Worm (Caenorhabditis elegans) whole organism, late embryonic: Measurements from ENCODE around the gene T16G12.4.

ENCODE experiments used
- C08G9.2 ChIP-seq: sonication (generic microtip); optimal IDR thresholded peaks from 2 replicates; lab custom pipeline; 2016; ENCODE audit warnings: mild to moderate bottlenecking, missing genetic modification characterization, moderate library complexity, missing compliant biosample characterization
- C38D4.7 ChIP-seq: fragments of 200-800 bp; sonication (Bioruptor generic); optimal IDR thresholded peaks from 2 replicates; lab custom pipeline; 2018; ENCODE audit warnings: mild to moderate bottlenecking, missing genetic modification characterization, moderate library complexity, missing compliant biosample characterization
- K02D7.2 ChIP-seq: sonication (generic microtip); optimal IDR thresholded peaks from 2 replicates; lab custom pipeline; 2017; ENCODE audit warnings: mild to moderate bottlenecking, missing genetic modification characterization, missing compliant biosample characterization
- K09A11.1 ChIP-seq: sonication (generic microtip); optimal IDR thresholded peaks from 2 replicates; lab custom pipeline; 2017; ENCODE audit warnings: antibody characterized with exemption, mild to moderate bottlenecking, missing genetic modification characterization, missing compliant biosample characterization; ENCODE audit not compliant: insufficient read depth
- T23F11.4 ChIP-seq: fragments of 200-800 bp; sonication (Bioruptor generic); optimal IDR thresholded peaks from 2 replicates; lab custom pipeline; 2018; ENCODE audit warnings: mild to moderate bottlenecking, missing genetic modification characterization, missing compliant biosample characterization
- Y22D7AL.16 ChIP-seq: sonication (generic microtip); optimal IDR thresholded peaks from 2 replicates; lab custom pipeline; 2016; ENCODE audit warnings: missing genetic modification characterization, missing compliant biosample characterization
- ahr-1 ChIP-seq: sonication (generic microtip); optimal IDR thresholded peaks from 2 replicates; lab custom pipeline; 2016; ENCODE audit warnings: missing genetic modification characterization, missing compliant biosample characterization
- ama-1 ChIP-seq: fragments of 150-350 bp; optimal IDR thresholded peaks from 2 replicates; lab custom pipeline; 2014
- ceh-14 ChIP-seq: sonication (generic microtip); optimal IDR thresholded peaks from 2 replicates; lab custom pipeline; 2016; ENCODE audit warnings: missing genotype, missing genetic modification characterization, missing compliant biosample characterization
- ceh-18 ChIP-seq: sonication (generic microtip); optimal IDR thresholded peaks from 2 replicates; lab custom pipeline; 2016; ENCODE audit warnings: missing genetic modification characterization, missing compliant biosample characterization
- ceh-19 ChIP-seq: fragments of 200-800 bp; sonication (Bioruptor generic); optimal IDR thresholded peaks from 2 replicates; lab custom pipeline; 2018; ENCODE audit warnings: mild to moderate bottlenecking, missing genetic modification characterization, missing compliant biosample characterization
- ceh-2 ChIP-seq: sonication (generic microtip); optimal IDR thresholded peaks from 2 replicates; lab custom pipeline; 2016; ENCODE audit warnings: missing genotype, missing genetic modification characterization, missing compliant biosample characterization
- ceh-24 ChIP-seq: sonication (generic microtip); optimal IDR thresholded peaks from 2 replicates; lab custom pipeline; 2016; ENCODE audit warnings: mild to moderate bottlenecking, missing genetic modification characterization, missing compliant biosample characterization
- ceh-30 ChIP-seq: fragments of 150-350 bp; optimal IDR thresholded peaks from 2 replicates; lab custom pipeline; 2014; ENCODE audit warnings: missing biosample characterization, missing genetic modification characterization
- ceh-45 ChIP-seq: fragments of 200-800 bp; sonication (Bioruptor generic); IDR thresholded peaks from 2 replicates; pipeline ENCODE4 v1.3.6; 2022; ENCODE audit warnings: missing genetic modification reagents, missing genetic modification characterization, missing compliant biosample characterization
- ceh-48 ChIP-seq: sonication (generic microtip); optimal IDR thresholded peaks from 2 replicates; lab custom pipeline; 2016; ENCODE audit warnings: missing genetic modification characterization, inconsistent platforms, missing compliant biosample characterization
- ceh-6 ChIP-seq: fragments of 200-800 bp; sonication (Bioruptor generic); optimal IDR thresholded peaks from 2 replicates; lab custom pipeline; 2018; ENCODE audit warnings: mild to moderate bottlenecking, missing genetic modification characterization, missing compliant biosample characterization
- ceh-9 ChIP-seq: sonication (generic microtip); optimal IDR thresholded peaks from 2 replicates; lab custom pipeline; 2016; ENCODE audit warnings: mild to moderate bottlenecking, missing genetic modification characterization, inconsistent platforms, missing compliant biosample characterization
- dmd-4 ChIP-seq: sonication (generic microtip); optimal IDR thresholded peaks from 2 replicates; lab custom pipeline; 2016; ENCODE audit warnings: borderline replicate concordance, missing genetic modification characterization, missing compliant biosample characterization
- dve-1 ChIP-seq: sonication (generic microtip); optimal IDR thresholded peaks from 2 replicates; lab custom pipeline; 2017; ENCODE audit warnings: antibody characterized with exemption, mild to moderate bottlenecking, missing genetic modification characterization, missing compliant biosample characterization
- elt-2 ChIP-seq: sonication (generic microtip); optimal IDR thresholded peaks from 2 replicates; lab custom pipeline; 2016; ENCODE audit warnings: missing genetic modification reagents, missing genetic modification characterization, missing compliant biosample characterization
- elt-4 ChIP-seq: sonication (generic microtip); optimal IDR thresholded peaks from 2 replicates; lab custom pipeline; 2016; ENCODE audit warnings: missing genetic modification characterization, missing compliant biosample characterization
- eyg-1 ChIP-seq: sonication (generic microtip); optimal IDR thresholded peaks from 2 replicates; lab custom pipeline; 2016; ENCODE audit warnings: missing genotype, missing genetic modification characterization, missing compliant biosample characterization
- fax-1 ChIP-seq: sonication (generic microtip); optimal IDR thresholded peaks from 2 replicates; lab custom pipeline; 2016; ENCODE audit warnings: missing genotype, missing genetic modification characterization, missing compliant biosample characterization
- fkh-10 ChIP-seq: fragments of 150-350 bp; optimal IDR thresholded peaks from 2 replicates; lab custom pipeline; 2014; ENCODE audit warnings: missing biosample characterization, missing genetic modification reagents, missing genetic modification characterization
- fkh-6 ChIP-seq: sonication (generic microtip); optimal IDR thresholded peaks from 2 replicates; lab custom pipeline; 2016; ENCODE audit warnings: missing genetic modification characterization, missing compliant biosample characterization
- hlh-13 ChIP-seq: fragments of 200-800 bp; sonication (Bioruptor generic); optimal IDR thresholded peaks from 2 replicates; lab custom pipeline; 2018; ENCODE audit warnings: mild to moderate bottlenecking, missing genetic modification characterization, missing compliant biosample characterization
- hlh-30 ChIP-seq: sonication (generic microtip); optimal IDR thresholded peaks from 2 replicates; lab custom pipeline; 2017; ENCODE audit warnings: antibody characterized with exemption, missing genetic modification characterization, missing compliant biosample characterization; ENCODE audit not compliant: insufficient read depth
- hlh-8 ChIP-seq: sonication (generic microtip); optimal IDR thresholded peaks from 2 replicates; lab custom pipeline; 2016; ENCODE audit warnings: missing genotype, missing genetic modification characterization, missing compliant biosample characterization
- lim-6 ChIP-seq: sonication (generic microtip); optimal IDR thresholded peaks from 2 replicates; lab custom pipeline; 2016; ENCODE audit warnings: missing genetic modification characterization, missing compliant biosample characterization
- lin-11 ChIP-seq: fragments of 200-800 bp; sonication (Bioruptor generic); optimal IDR thresholded peaks from 2 replicates; lab custom pipeline; 2018; ENCODE audit warnings: mild to moderate bottlenecking, missing genetic modification characterization, missing compliant biosample characterization
- nfya-1 ChIP-seq: sonication (generic microtip); optimal IDR thresholded peaks from 2 replicates; lab custom pipeline; 2017; ENCODE audit warnings: missing genetic modification characterization, mild to moderate bottlenecking, missing compliant biosample characterization, antibody characterized with exemption, moderate library complexity
- nhr-11 ChIP-seq: fragments of 150-350 bp; optimal IDR thresholded peaks from 2 replicates; lab custom pipeline; 2014; ENCODE audit warnings: missing biosample characterization, missing genetic modification characterization
- nhr-232 ChIP-seq: sonication (generic microtip); optimal IDR thresholded peaks from 2 replicates; lab custom pipeline; 2016; ENCODE audit warnings: missing genetic modification characterization, missing compliant biosample characterization
- pag-3 ChIP-seq: sonication (generic microtip); optimal IDR thresholded peaks from 2 replicates; lab custom pipeline; 2016; ENCODE audit warnings: missing compliant biosample characterization, missing genetic modification characterization, borderline replicate concordance
- pax-1 ChIP-seq: fragments of 150-350 bp; optimal IDR thresholded peaks from 2 replicates; lab custom pipeline; 2014; ENCODE audit warnings: missing biosample characterization, missing genetic modification characterization
- pqm-1 ChIP-seq: sonication (generic microtip); optimal IDR thresholded peaks from 2 replicates; lab custom pipeline; 2016; ENCODE audit warnings: missing genetic modification characterization, missing compliant biosample characterization
- pros-1 ChIP-seq: fragments of 150-350 bp; optimal IDR thresholded peaks from 2 replicates; lab custom pipeline; 2014; ENCODE audit warnings: missing biosample characterization, missing genetic modification reagents, missing genetic modification characterization
- rnt-1 ChIP-seq: sonication (generic microtip); optimal IDR thresholded peaks from 2 replicates; lab custom pipeline; 2016; ENCODE audit warnings: missing genetic modification characterization, missing compliant biosample characterization
- syd-9 ChIP-seq: sonication (generic microtip); optimal IDR thresholded peaks from 2 replicates; lab custom pipeline; 2016; ENCODE audit warnings: mild to moderate bottlenecking, missing genetic modification characterization, moderate library complexity, missing compliant biosample characterization
- tbx-2 ChIP-seq: sonication (generic microtip); optimal IDR thresholded peaks from 2 replicates; lab custom pipeline; 2016; ENCODE audit warnings: missing genetic modification characterization, missing compliant biosample characterization
- tbx-7 ChIP-seq: sonication (generic microtip); optimal IDR thresholded peaks from 2 replicates; lab custom pipeline; 2016; ENCODE audit warnings: missing genotype, missing genetic modification characterization, missing compliant biosample characterization
- ttx-3 ChIP-seq: sonication (generic microtip); optimal IDR thresholded peaks from 2 replicates; lab custom pipeline; 2016; ENCODE audit warnings: missing genetic modification reagents, missing genetic modification characterization, missing compliant biosample characterization
- unc-3 ChIP-seq, 2 experiments: fragments of 200-800 bp in 1 of 2; sonication (Bioruptor generic) in 1 of 2; sonication (generic microtip) in 1 of 2; conservative IDR thresholded peaks in 1 of 2; optimal IDR thresholded peaks in 1 of 2; 2 replicates each; pipeline versions ENCODE4 v1.3.6 to Lab custom; 2016 to 2022; ENCODE audit warnings: missing compliant biosample characterization in 2 of 2, missing genetic modification characterization in 2 of 2, missing genetic modification reagents in 1 of 2
- unc-42 ChIP-seq: sonication (generic microtip); optimal IDR thresholded peaks from 2 replicates; lab custom pipeline; 2016; ENCODE audit warnings: missing genotype, missing genetic modification characterization, missing compliant biosample characterization
- ztf-16 ChIP-seq: sonication (generic microtip); optimal IDR thresholded peaks from 2 replicates; lab custom pipeline; 2017; ENCODE audit warnings: missing genetic modification characterization, missing compliant biosample characterization

The T16G12.4 gene

DNA sequence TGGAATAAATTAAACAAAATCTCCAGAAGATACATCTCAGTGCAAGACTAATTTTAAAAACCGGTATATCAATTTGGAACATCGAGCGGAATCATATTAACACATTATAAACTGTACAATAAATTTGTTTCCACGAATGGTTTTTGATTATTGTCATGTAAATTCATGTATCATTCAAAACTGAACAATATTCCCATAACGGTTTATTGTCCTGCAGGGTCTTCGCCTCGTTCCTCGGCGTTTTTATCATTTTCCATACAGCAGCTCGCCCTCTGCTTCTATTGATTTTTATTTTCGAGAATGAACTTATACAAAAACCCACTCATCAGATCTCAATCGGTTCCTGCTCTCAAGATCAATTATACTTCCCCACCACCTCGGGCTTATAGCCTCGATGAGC lies 1.4 kb downstream of the T16G12.4 start, which contains the start of gene T16G12.8:
T16G12.8 (plus strand) TSS at position 301 of the 400 bp plus-strand sequence.
- TF ChIP-seq tbx-7 (tag; lab: Kevin White, UChicago) (no peak), nhr-11 (tag; lab: Kevin White, UChicago) (no peak), nhr-232 (no peak), ttx-3 (tag; lab: Kevin White, UChicago) (no peak), elt-2 (tag; lab: Kevin White, UChicago) (no peak), lin-11 (tag; lab: Kevin White, UChicago) (no peak), unc-3 (GFP tag; conservative IDR thresholded peaks at IDR 0.05; lab: Robert Waterston, UW) (no peak), unc-3 (tag; optimal IDR thresholded peaks at IDR 0.05; lab: Kevin White, UChicago) (no peak), eyg-1 (tag; lab: Kevin White, UChicago) (no peak), T23F11.4 (GFP tag; lab: Kevin White, UChicago) (no peak), pqm-1 (tag; lab: Kevin White, UChicago) (no peak), K09A11.1 (tag; lab: Kevin White, UChicago) (no peak), syd-9 (tag; lab: Kevin White, UChicago) (no peak), ama-1 (lab: Kevin White, UChicago) (no peak), ceh-48 (no peak), ceh-30 (no peak), hlh-8 (tag; lab: Kevin White, UChicago) (no peak), ceh-24 (tag; lab: Kevin White, UChicago) (no peak), ceh-2 (tag; lab: Kevin White, UChicago) (no peak), dmd-4 (tag; lab: Kevin White, UChicago) (no peak), pag-3 (tag; lab: Kevin White, UChicago) (no peak)
- TF ChIP-seq, all 69 proteins: peak for 0

DNA sequence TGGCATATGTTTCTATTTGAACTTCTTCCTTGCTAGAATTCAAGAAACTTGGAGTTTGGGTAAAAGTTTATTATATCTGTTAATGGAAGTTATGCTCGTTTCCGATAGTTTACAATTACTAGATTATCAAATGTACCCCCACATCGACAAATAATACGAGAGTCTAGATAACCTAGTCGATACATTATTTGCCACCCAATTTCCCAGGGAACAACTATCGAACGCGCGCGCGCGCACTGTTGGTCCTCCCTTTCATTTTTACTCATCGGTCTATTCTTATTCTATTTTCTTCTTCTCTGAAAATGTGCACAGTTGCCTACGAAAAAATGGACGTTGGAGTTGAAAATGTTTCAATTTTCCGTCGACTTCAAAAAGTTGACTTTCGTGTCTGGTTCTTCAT lies 3.0 kb downstream of the T16G12.4 start, which contains the start of gene T16G12.13:
T16G12.13 (plus strand) TSS at position 293 of the 400 bp plus-strand sequence.
- TF ChIP-seq lin-11 (tag; lab: Kevin White, UChicago) (no peak), K02D7.2 (no peak), hlh-13 (GFP tag; lab: Kevin White, UChicago) (no peak), syd-9 (tag; lab: Kevin White, UChicago) (no peak), elt-4 (tag; lab: Kevin White, UChicago) (no peak), dve-1 (tag; lab: Kevin White, UChicago) (no peak), ceh-48 (no peak), fax-1 (tag; lab: Kevin White, UChicago) (no peak), unc-42 (tag; lab: Kevin White, UChicago) (no peak), tbx-2 (tag; lab: Kevin White, UChicago) (no peak), ceh-14 (tag; lab: Kevin White, UChicago) (no peak), nfya-1 (tag; lab: Kevin White, UChicago) (no peak), C38D4.7 (GFP tag; lab: Kevin White, UChicago) (no peak), fkh-10 (no peak)

DNA sequence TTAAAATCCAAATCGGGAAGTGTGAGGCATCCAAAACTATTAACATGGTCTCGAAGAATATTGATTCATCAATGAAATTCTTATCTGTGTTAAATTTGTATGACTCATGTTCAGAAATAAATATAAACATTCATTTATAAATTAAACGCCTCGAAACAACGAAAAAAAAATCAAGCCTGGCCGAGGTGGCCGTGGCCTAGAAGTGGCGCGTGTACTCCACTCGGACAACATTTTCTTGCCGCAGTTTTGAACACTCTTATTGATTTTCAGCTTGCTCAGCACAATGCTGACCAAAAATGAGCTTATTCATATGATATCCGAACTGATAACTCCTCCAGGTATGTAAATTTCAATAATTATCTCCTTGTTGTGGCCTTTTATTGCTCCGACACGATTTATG lies 6.5 kb downstream of the T16G12.4 start, which contains the start of gene ekl-6:
ekl-6 (plus strand) TSS at position 265 of the 400 bp plus-strand sequence.
- peak; percentile 15 for TF ChIP-seq rnt-1 (tag; lab: Kevin White, UChicago)
- no peak for TF ChIP-seq dve-1 (tag; lab: Kevin White, UChicago)
- no peak for TF ChIP-seq T23F11.4 (GFP tag; lab: Kevin White, UChicago)
- no peak for TF ChIP-seq pax-1 (tag; lab: Kevin White, UChicago)
- no peak for TF ChIP-seq Y22D7AL.16 (tag; lab: Kevin White, UChicago)
- TF ChIP-seq ceh-24 (tag; lab: Kevin White, UChicago) = no peak
- TF ChIP-seq pqm-1 (tag; lab: Kevin White, UChicago) = no peak
- TF ChIP-seq tbx-7 (tag; lab: Kevin White, UChicago) = peak; percentile 83
- TF ChIP-seq K02D7.2 = no peak
- no peak for TF ChIP-seq ceh-18 (tag; lab: Kevin White, UChicago)
- no peak for TF ChIP-seq ztf-16
- no peak for TF ChIP-seq ahr-1 (tag; lab: Kevin White, UChicago)
- no peak for TF ChIP-seq dmd-4 (tag; lab: Kevin White, UChicago)
- TF ChIP-seq hlh-30 (tag; lab: Kevin White, UChicago) = no peak
- no peak for TF ChIP-seq ceh-9
- TF ChIP-seq nhr-232 = no peak
- TF ChIP-seq unc-42 (tag; lab: Kevin White, UChicago) = no peak
- peak; percentile 84 for TF ChIP-seq C08G9.2 (tag; lab: Kevin White, UChicago)
- TF ChIP-seq ama-1 (lab: Kevin White, UChicago) = no peak
- TF ChIP-seq ttx-3 (tag; lab: Kevin White, UChicago) = no peak
- no peak for TF ChIP-seq pag-3 (tag; lab: Kevin White, UChicago)
- no peak for TF ChIP-seq pros-1 (tag; lab: Kevin White, UChicago)
- TF ChIP-seq ceh-45 (GFP tag; lab: Robert Waterston, UW) = no peak
- TF ChIP-seq tbx-2 (tag; lab: Kevin White, UChicago) = peak; percentile 86
- TF ChIP-seq ceh-6 (GFP tag; lab: Kevin White, UChicago) = no peak
- no peak for TF ChIP-seq lim-6 (tag; lab: Kevin White, UChicago)
- TF ChIP-seq ceh-2 (tag; lab: Kevin White, UChicago) = peak; percentile 90
- no peak for TF ChIP-seq fkh-6 (tag; lab: Kevin White, UChicago)
- peak; percentile 61 for TF ChIP-seq hlh-8 (tag; lab: Kevin White, UChicago)
- no peak for TF ChIP-seq ceh-19 (GFP tag; lab: Kevin White, UChicago)
